Worm (Caenorhabditis elegans): ENCODE measurements around the gene ptrn-1.
A peak's percentile ranks its signal among the peaks of the same experiment; 100 is the strongest.

ptrn-1 gene

ce11 chrX:17034773-17035172 is 4.8 kb upstream of the ptrn-1 start:
- no peak for TF ChIP-seq tbx-37 (GFP tag; conservative IDR thresholded peaks at IDR 0.05)
- TF ChIP-seq flt-1 (GFP tag; IDR thresholded peaks at IDR 0.05): no peak
- TF ChIP-seq sea-1 (GFP tag; conservative IDR thresholded peaks at IDR 0.05): no peak
- TF ChIP-seq tra-4 (tag; optimal IDR thresholded peaks at IDR 0.05): no peak
- no peak for TF ChIP-seq scrt-1 (GFP tag; IDR thresholded peaks at IDR 0.05)
- no peak for TF ChIP-seq tbx-11 (GFP tag; IDR thresholded peaks at IDR 0.05)
- no peak for TF ChIP-seq ceh-13 (GFP tag; optimal IDR thresholded peaks at IDR 0.05)
- no peak for TF ChIP-seq aly-1 (tag; optimal IDR thresholded peaks at IDR 0.05)
- TF ChIP-seq ets-7 (tag; optimal IDR thresholded peaks at IDR 0.05): no peak
- TF ChIP-seq hnd-1 (tag; optimal IDR thresholded peaks at IDR 0.05): no peak
- TF ChIP-seq pes-1 (GFP tag; IDR thresholded peaks at IDR 0.05): no peak
- no peak for TF ChIP-seq F13C5.2 (tag; optimal IDR thresholded peaks at IDR 0.05)
- TF ChIP-seq hmbx-1 (tag; optimal IDR thresholded peaks at IDR 0.05): no peak
- no peak for TF ChIP-seq ceh-36 (tag; optimal IDR thresholded peaks at IDR 0.05)
- TF ChIP-seq hmg-4 (GFP tag; optimal IDR thresholded peaks at IDR 0.05): no peak

- TF ChIP-seq ets-7 (tag; optimal IDR thresholded peaks at IDR 0.05): no peak
- no peak for TF ChIP-seq tbx-11 (GFP tag; IDR thresholded peaks at IDR 0.05)
- no peak for TF ChIP-seq scrt-1 (GFP tag; IDR thresholded peaks at IDR 0.05)
- TF ChIP-seq flt-1 (GFP tag; IDR thresholded peaks at IDR 0.05): no peak
- TF ChIP-seq hmbx-1 (tag; optimal IDR thresholded peaks at IDR 0.05): no peak
- TF ChIP-seq sea-1 (GFP tag; conservative IDR thresholded peaks at IDR 0.05): no peak
Measured at ce11 chrX:17034193-17034592, 4.2 kb upstream of the ptrn-1 start.

- no peak for TF ChIP-seq ets-7 (tag; optimal IDR thresholded peaks at IDR 0.05)
- TF ChIP-seq aly-1 (tag; optimal IDR thresholded peaks at IDR 0.05): no peak
- no peak for TF ChIP-seq ama-1 (optimal IDR thresholded peaks at IDR 0.05)
- TF ChIP-seq pes-1 (GFP tag; IDR thresholded peaks at IDR 0.05): no peak
- TF ChIP-seq tbx-37 (GFP tag; conservative IDR thresholded peaks at IDR 0.05): no peak
Measured at ce11 chrX:17020858-17021257, 9.2 kb downstream of the ptrn-1 start, which contains the start of gene F35B3.4. Gene F35B3.4 (minus strand): TSS chrX:17020958.

DNA sequence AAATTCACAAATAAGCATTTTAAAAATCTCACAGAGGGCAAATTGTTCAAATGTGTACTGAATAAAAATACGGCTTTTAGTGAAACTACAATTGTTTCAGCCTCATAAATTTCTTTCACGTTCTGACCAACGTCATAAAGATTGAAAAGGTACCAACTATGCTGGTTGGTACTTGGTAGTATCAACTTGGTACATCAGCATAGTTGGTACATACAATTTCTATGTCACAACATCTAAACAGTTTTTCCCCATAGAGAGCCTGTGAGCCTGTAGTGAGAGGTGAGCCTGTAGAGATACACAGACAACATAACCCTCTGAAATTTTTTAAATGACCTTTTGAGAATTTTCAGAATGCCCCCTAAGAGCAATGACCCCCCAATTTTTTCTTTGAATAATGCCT is 10.9 kb downstream of the ptrn-1 start:
- TF ChIP-seq ceh-36 (tag; optimal IDR thresholded peaks at IDR 0.05) (no peak), tbx-37 (GFP tag; conservative IDR thresholded peaks at IDR 0.05) (no peak), hmbx-1 (tag; optimal IDR thresholded peaks at IDR 0.05) (no peak), aly-1 (tag; optimal IDR thresholded peaks at IDR 0.05) (no peak), hmg-4 (GFP tag; optimal IDR thresholded peaks at IDR 0.05) (no peak), tbx-11 (GFP tag; IDR thresholded peaks at IDR 0.05) (no peak), F13C5.2 (tag; optimal IDR thresholded peaks at IDR 0.05) (no peak), tra-4 (tag; optimal IDR thresholded peaks at IDR 0.05) (no peak), scrt-1 (GFP tag; IDR thresholded peaks at IDR 0.05) (no peak), ama-1 (optimal IDR thresholded peaks at IDR 0.05) (no peak)

DNA sequence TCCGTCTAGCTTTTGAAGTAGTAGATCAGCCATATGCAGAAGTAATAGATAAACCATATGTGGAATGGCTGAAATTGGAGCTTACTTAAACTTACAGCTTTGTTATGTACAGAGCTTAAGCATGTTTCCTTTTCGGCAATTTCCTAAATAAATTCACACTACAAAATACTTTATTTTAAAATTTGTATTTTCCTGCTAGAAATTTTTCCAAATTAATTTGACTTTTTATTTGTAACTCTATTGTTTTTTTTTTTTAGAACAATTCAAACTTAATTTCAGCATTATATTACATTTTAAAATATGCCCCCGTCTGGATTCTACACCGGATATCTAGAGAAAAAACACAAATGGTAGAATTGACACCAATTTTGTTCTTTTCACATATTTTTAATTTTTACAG is 16.9 kb downstream of the ptrn-1 start, which contains the start of gene F35B3.3:
Gene F35B3.3 (plus strand): TSS at position 301 of the 400 bp plus-strand sequence.
- TF ChIP-seq F13C5.2 (tag; optimal IDR thresholded peaks at IDR 0.05): no peak
- TF ChIP-seq pes-1 (GFP tag; IDR thresholded peaks at IDR 0.05): no peak
- no peak for TF ChIP-seq sea-1 (GFP tag; conservative IDR thresholded peaks at IDR 0.05)
- TF ChIP-seq scrt-1 (GFP tag; IDR thresholded peaks at IDR 0.05): no peak
- TF ChIP-seq tbx-37 (GFP tag; conservative IDR thresholded peaks at IDR 0.05): no peak
- no peak for TF ChIP-seq ama-1 (optimal IDR thresholded peaks at IDR 0.05)
- no peak for TF ChIP-seq tbx-11 (GFP tag; IDR thresholded peaks at IDR 0.05)
- no peak for TF ChIP-seq B0310.2 (tag; optimal IDR thresholded peaks at IDR 0.05)
- no peak for TF ChIP-seq ceh-13 (GFP tag; optimal IDR thresholded peaks at IDR 0.05)
- no peak for TF ChIP-seq flt-1 (GFP tag; IDR thresholded peaks at IDR 0.05)
- TF ChIP-seq aly-1 (tag; optimal IDR thresholded peaks at IDR 0.05): no peak
- no peak for TF ChIP-seq hmg-4 (GFP tag; optimal IDR thresholded peaks at IDR 0.05)

DNA sequence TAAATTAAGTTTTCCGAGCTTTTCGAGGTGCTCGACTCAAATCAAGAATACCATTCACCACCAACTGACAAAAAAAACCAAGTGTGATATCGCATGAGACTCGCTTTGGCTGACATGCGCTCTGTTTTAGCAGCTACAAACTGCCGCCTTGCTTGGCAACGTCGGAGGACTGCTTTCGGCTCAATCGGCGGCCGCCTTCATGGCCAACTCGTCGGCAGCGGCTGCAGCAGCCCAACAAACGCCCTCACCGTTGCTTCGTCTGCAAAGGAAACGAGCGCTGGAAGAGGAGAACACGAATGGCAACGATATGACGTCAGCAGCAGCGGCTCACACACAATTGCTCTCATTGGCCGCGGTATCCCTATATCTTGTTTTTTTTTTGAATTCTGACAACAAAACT is 23.2 kb downstream of the ptrn-1 start:
- TF ChIP-seq hmg-4 (GFP tag; optimal IDR thresholded peaks at IDR 0.05): no peak

DNA sequence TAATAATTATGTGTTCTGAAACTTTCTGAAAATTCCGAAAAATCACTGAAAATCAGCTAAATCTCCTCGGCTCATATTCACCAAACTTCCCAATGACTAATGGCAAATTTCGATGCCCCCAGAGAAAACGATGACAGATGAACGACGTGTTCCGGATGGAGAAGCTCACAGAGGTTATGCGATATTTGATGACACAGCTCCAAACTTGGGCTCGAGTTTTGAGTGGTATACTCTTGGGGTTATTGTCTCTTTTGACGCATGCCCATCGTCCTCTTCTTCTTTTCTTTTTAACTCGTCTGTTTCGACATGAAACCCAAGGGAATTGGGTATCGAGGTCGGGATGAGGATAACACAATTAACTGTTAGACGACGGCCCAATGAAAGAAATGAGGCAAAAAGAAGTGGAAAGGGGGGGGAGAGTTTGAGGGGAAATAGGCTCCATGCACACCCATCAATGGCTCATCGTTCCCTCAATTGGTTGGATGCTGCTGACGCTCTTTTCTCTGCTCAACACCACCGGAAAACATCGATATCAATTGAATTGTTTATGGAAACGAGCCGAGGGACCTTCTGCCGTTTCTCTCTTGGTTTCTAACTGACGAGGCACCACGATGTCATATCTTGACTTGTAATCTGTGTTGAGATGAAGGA is 26.4 kb downstream of the ptrn-1 start:
- no peak for TF ChIP-seq ceh-13 (GFP tag; optimal IDR thresholded peaks at IDR 0.05)
- peak; percentile 44 for TF ChIP-seq hmg-4 (GFP tag; optimal IDR thresholded peaks at IDR 0.05)
- TF ChIP-seq ets-7 (tag; optimal IDR thresholded peaks at IDR 0.05): no peak
- no peak for TF ChIP-seq ceh-36 (tag; optimal IDR thresholded peaks at IDR 0.05)

ce11 chrX:17002149-17002548 is 27.9 kb downstream of the ptrn-1 start:
- TF ChIP-seq tbx-37 (GFP tag; conservative IDR thresholded peaks at IDR 0.05) (no peak), aly-1 (tag; optimal IDR thresholded peaks at IDR 0.05) (no peak), scrt-1 (GFP tag; IDR thresholded peaks at IDR 0.05) (no peak), hnd-1 (tag; optimal IDR thresholded peaks at IDR 0.05) (no peak), hmbx-1 (tag; optimal IDR thresholded peaks at IDR 0.05) (no peak), sea-1 (GFP tag; conservative IDR thresholded peaks at IDR 0.05) (no peak)

ce11 chrX:16999649-17000048 is 30.4 kb downstream of the ptrn-1 start:
- TF ChIP-seq hnd-1 (tag; optimal IDR thresholded peaks at IDR 0.05): no peak
- no peak for TF ChIP-seq F13C5.2 (tag; optimal IDR thresholded peaks at IDR 0.05)
- TF ChIP-seq aly-1 (tag; optimal IDR thresholded peaks at IDR 0.05): no peak
- TF ChIP-seq pes-1 (GFP tag; IDR thresholded peaks at IDR 0.05): no peak
- TF ChIP-seq scrt-1 (GFP tag; IDR thresholded peaks at IDR 0.05): no peak
- no peak for TF ChIP-seq tra-4 (tag; optimal IDR thresholded peaks at IDR 0.05)
- no peak for TF ChIP-seq ets-7 (tag; optimal IDR thresholded peaks at IDR 0.05)
- no peak for TF ChIP-seq B0310.2 (tag; optimal IDR thresholded peaks at IDR 0.05)
- TF ChIP-seq sea-1 (GFP tag; conservative IDR thresholded peaks at IDR 0.05): no peak
- TF ChIP-seq ceh-36 (tag; optimal IDR thresholded peaks at IDR 0.05): no peak
